Fruit fly (Drosophila melanogaster): ENCODE measurements around the gene wor.

wor gene

DNA sequence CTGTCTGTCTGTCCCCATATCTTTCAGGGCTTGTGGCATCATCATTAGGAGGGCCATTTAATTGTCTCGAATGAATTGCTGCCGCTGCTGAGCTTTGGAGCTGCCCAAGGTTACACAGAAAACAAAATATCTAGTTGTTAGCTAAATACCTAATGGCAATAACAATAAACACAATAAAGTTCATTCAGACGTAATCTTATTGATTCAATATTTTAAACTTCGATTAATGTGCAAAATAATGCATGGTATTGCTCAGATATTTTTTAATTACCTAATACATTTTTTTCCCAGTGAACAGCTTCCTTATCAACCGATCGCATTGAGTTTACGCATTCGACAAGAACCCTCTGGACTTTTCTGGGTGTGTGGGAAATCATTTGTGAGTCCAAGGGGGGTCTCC lies 39.7 kb upstream of the wor start (continued):
- TF ChIP-seq p53 (GFP tag; optimal IDR thresholded peaks at IDR 0.05) (no peak), prd (optimal IDR thresholded peaks at IDR 0.05) (no peak), prd (GFP tag; IDR thresholded peaks at IDR 0.05) (peak; percentile 47; the same call in 2 of the 3 replicates), corto (GFP tag; optimal IDR thresholded peaks at IDR 0.05) (no peak), fru (optimal IDR thresholded peaks at IDR 0.05) (no peak), trh (GFP tag; optimal IDR thresholded peaks at IDR 0.05) (no peak), Chrac-16 (GFP tag; optimal IDR thresholded peaks at IDR 0.05) (peak; percentile 3), CG8290 (GFP tag; optimal IDR thresholded peaks at IDR 0.05) (no peak), CG8290 (tag; optimal IDR thresholded peaks at IDR 0.05) (no peak), CG7839 (tag; optimal IDR thresholded peaks at IDR 0.05) (peak; percentile 36), phol (tag; optimal IDR thresholded peaks at IDR 0.05) (peak; percentile 40), yki (optimal IDR thresholded peaks at IDR 0.05) (no peak), pan (optimal IDR thresholded peaks at IDR 0.05) (no peak), pan (GFP tag; optimal IDR thresholded peaks at IDR 0.05 in 1 of 2, IDR thresholded peaks at IDR 0.05 in 1 of 2) (no peak), az2 (GFP tag; optimal IDR thresholded peaks at IDR 0.05) (peak; percentile 5), sug (tag; optimal IDR thresholded peaks at IDR 0.05) (no peak), CG6272 (GFP tag; IDR thresholded peaks at IDR 0.05) (no peak), odd (GFP tag; optimal IDR thresholded peaks at IDR 0.05) (no peak), Gug (GFP tag; IDR thresholded peaks at IDR 0.05) (no peak), Six4 (GFP tag; optimal IDR thresholded peaks at IDR 0.05) (no peak), Sry-β (GFP tag; optimal IDR thresholded peaks at IDR 0.05) (no peak), CG17186 (GFP tag; optimal IDR thresholded peaks at IDR 0.05) (no peak), CG11398 (GFP tag; optimal IDR thresholded peaks at IDR 0.05) (no peak), eyg (GFP tag; optimal IDR thresholded peaks at IDR 0.05) (no peak), Camta (GFP tag; optimal IDR thresholded peaks at IDR 0.05) (no peak), CG10321 (GFP tag; IDR thresholded peaks at IDR 0.05) (no peak), Lim3 (GFP tag; IDR thresholded peaks at IDR 0.05) (no peak), lola (GFP tag; optimal IDR thresholded peaks at IDR 0.05) (peak in 1 of 3 experiments; percentile 48), CG3407 (GFP tag; optimal IDR thresholded peaks at IDR 0.05) (no peak), amos (GFP tag; IDR thresholded peaks at IDR 0.05; ENCODE audit: partially characterized antibody) (no peak), so (GFP tag; IDR thresholded peaks at IDR 0.05) (no peak), CG9437 (GFP tag; optimal IDR thresholded peaks at IDR 0.05) (no peak), Dip3 (GFP tag; optimal IDR thresholded peaks at IDR 0.05) (no peak), fd96Cb (tag; optimal IDR thresholded peaks at IDR 0.05) (peak; percentile 37), Xrp1 (GFP tag; IDR thresholded peaks at IDR 0.05) (peak; percentile 58; the same call in 1 of the 2 replicates), bab2 (GFP tag; optimal IDR thresholded peaks at IDR 0.05) (peak; percentile 35), D19A (tag; optimal IDR thresholded peaks at IDR 0.05) (no peak), CG11723 (GFP tag; optimal IDR thresholded peaks at IDR 0.05) (no peak), CG2712 (tag; optimal IDR thresholded peaks at IDR 0.05) (peak; percentile 60), CG10462 (GFP tag; optimal IDR thresholded peaks at IDR 0.05) (no peak), Mrtf (GFP tag; IDR thresholded peaks at IDR 0.05) (no peak), nmo (GFP tag; optimal IDR thresholded peaks at IDR 0.05) (peak; percentile 48), CG2199 (GFP tag; IDR thresholded peaks at IDR 0.05) (no peak), peb (GFP tag; IDR thresholded peaks at IDR 0.05) (no peak), maf-S (GFP tag; optimal IDR thresholded peaks at IDR 0.05) (no peak), unpg (GFP tag; optimal IDR thresholded peaks at IDR 0.05) (peak; percentile 36), Fer2 (tag; optimal IDR thresholded peaks at IDR 0.05) (no peak), CG33213 (GFP tag; optimal IDR thresholded peaks at IDR 0.05) (no peak), sima (GFP tag; optimal IDR thresholded peaks at IDR 0.05) (no peak), CG2678 (tag; optimal IDR thresholded peaks at IDR 0.05) (peak; percentile 21), CG7745 (tag; optimal IDR thresholded peaks at IDR 0.05) (no peak), nom (GFP tag; optimal IDR thresholded peaks at IDR 0.05) (no peak), grau (tag; optimal IDR thresholded peaks at IDR 0.05) (peak; percentile 20), Spps (tag; optimal IDR thresholded peaks at IDR 0.05) (peak; percentile 50)

Measured in whole organism, embryonic.